Fruit fly (Drosophila melanogaster) whole organism: ENCODE measurements around the gene CG17600.
A peak's percentile ranks its signal among the peaks of the same experiment; 100 is the strongest.

Experiments
- CG8478 ChIP-seq: fragments of >200 bp; optimal IDR thresholded peaks from 2 replicates; lab custom pipeline; 2018; ENCODE audit warnings: inconsistent platforms
- Dll ChIP-seq: fragments of >200 bp; optimal IDR thresholded peaks from 2 replicates; lab custom pipeline; 2017
- EcR ChIP-seq, 2 experiments: fragments of >200 bp; optimal IDR thresholded peaks; 2 replicates each; lab custom pipeline; 2017; ENCODE audit warnings: missing biosample characterization in 2 of 2, missing genetic modification characterization in 2 of 2, missing genetic modification reagents in 2 of 2
- pan ChIP-seq: fragments of >200 bp; optimal IDR thresholded peaks from 2 replicates; lab custom pipeline; 2017
- psq ChIP-seq: fragments of >200 bp; optimal IDR thresholded peaks from 2 replicates; lab custom pipeline; 2017

DNA sequence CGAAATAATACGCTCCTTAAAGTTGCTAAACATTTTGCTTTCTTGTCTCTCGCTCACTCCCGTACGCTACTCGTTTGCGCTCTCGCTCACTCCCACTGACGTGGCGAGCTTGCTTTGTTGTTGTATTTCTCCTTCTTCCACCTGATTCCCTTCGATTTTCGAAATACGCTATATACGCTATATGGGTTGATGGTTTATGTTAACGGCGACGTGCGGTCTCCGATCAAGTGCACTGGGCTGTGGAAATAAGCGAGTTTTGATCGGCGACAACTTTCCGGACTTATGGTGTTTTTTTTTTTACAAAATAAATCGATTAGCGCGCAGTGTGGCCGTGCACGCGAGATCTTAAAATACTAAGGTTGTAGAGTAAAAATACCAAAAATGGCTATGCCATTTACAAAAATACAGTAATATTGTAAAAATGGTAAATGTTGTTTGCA lies 25.1 kb downstream of the CG17600 start, which contains the start of gene CG17598:
- TF ChIP-seq EcR (GFP tag; optimal IDR thresholded peaks at IDR 0.05; lab: Kevin White, UChicago) (no peak), pan (lab: Kevin White, UChicago) (no peak), CG8478 (lab: Kevin White, UChicago) (peak; percentile 22), psq (lab: Kevin White, UChicago) (no peak), Dll (lab: Kevin White, UChicago) (no peak)
